Fruit fly (Drosophila melanogaster) whole organism, embryonic: ENCODE results near the gene CG6693.

Experiments
- ATbp ChIP-seq: fragments of 200-800 bp; sonication (Bioruptor generic); optimal IDR thresholded peaks from 2 replicates; lab custom pipeline; 2017; ENCODE audit warnings: missing biosample characterization, mild to moderate bottlenecking, missing genetic modification characterization, missing genetic modification reagents
- Antp ChIP-seq: fragments of 200-800 bp; sonication (Bioruptor generic); optimal IDR thresholded peaks from 3 replicates; lab custom pipeline; 2016; ENCODE audit warnings: missing biosample characterization, missing genetic modification characterization
- Atf6 ChIP-seq: fragments of 200-800 bp; sonication (Bioruptor generic); IDR thresholded peaks from 2 replicates; pipeline ENCODE4 v1.3.6; 2022; ENCODE audit warnings: missing biosample characterization, missing genetic modification characterization
- CG10543 ChIP-seq: fragments of 200-800 bp; sonication (Bioruptor generic); optimal IDR thresholded peaks from 3 replicates; lab custom pipeline; 2017; ENCODE audit warnings: missing biosample characterization, mild to moderate bottlenecking, missing genetic modification characterization, moderate library complexity
- CG11695 ChIP-seq: fragments of 200-800 bp; sonication (Bioruptor generic); IDR thresholded peaks from 3 replicates; pipeline ENCODE4 v1.3.6; 2022; ENCODE audit warnings: missing biosample characterization, missing genetic modification characterization
- CG1233 ChIP-seq: fragments of 200-800 bp; sonication (Bioruptor generic); optimal IDR thresholded peaks from 4 replicates; lab custom pipeline; 2018; ENCODE audit warnings: missing biosample characterization, mild to moderate bottlenecking, missing genetic modification characterization
- CG13424 ChIP-seq: fragments of 200-800 bp; sonication (Bioruptor generic); optimal IDR thresholded peaks from 2 replicates; lab custom pipeline; 2019; ENCODE audit warnings: missing biosample characterization, mild to moderate bottlenecking, missing genetic modification characterization, moderate library complexity
- CG14014 ChIP-seq: fragments of 200-800 bp; sonication (Bioruptor generic); IDR thresholded peaks from 2 replicates; pipeline ENCODE4 v1.3.6; 2022; ENCODE audit warnings: missing biosample characterization, missing genetic modification characterization
- CG17328 ChIP-seq: fragments of 200-800 bp; sonication (Bioruptor generic); IDR thresholded peaks from 2 replicates; pipeline ENCODE4 v1.3.6; 2022; ENCODE audit warnings: missing biosample characterization, missing genetic modification characterization
- CG17359 ChIP-seq: fragments of 200-800 bp; sonication (Bioruptor generic); optimal IDR thresholded peaks from 3 replicates; lab custom pipeline; 2018; ENCODE audit warnings: missing biosample characterization, mild to moderate bottlenecking, missing genetic modification characterization, moderate library complexity
- CG18011 ChIP-seq: fragments of 200-800 bp; sonication (Bioruptor generic); optimal IDR thresholded peaks from 2 replicates; lab custom pipeline; 2017; ENCODE audit warnings: missing biosample characterization, missing genetic modification characterization, mild to moderate bottlenecking, moderate library complexity, missing genotype
- CG2129 ChIP-seq: fragments of 200-800 bp; sonication (Bioruptor generic); IDR thresholded peaks from 2 replicates; pipeline ENCODE4 v1.3.6; 2022; ENCODE audit warnings: missing biosample characterization, missing genetic modification characterization; ENCODE audit not compliant: partially characterized antibody
- CG2712 ChIP-seq: fragments of 200-800 bp; optimal IDR thresholded peaks from 3 replicates; lab custom pipeline; 2019; ENCODE audit warnings: missing biosample characterization, mild to moderate bottlenecking, missing genetic modification characterization, moderate library complexity
- CG31365 ChIP-seq: fragments of 200-800 bp; sonication (Bioruptor generic); optimal IDR thresholded peaks from 2 replicates; lab custom pipeline; 2018; ENCODE audit warnings: missing biosample characterization, mild to moderate bottlenecking, missing genetic modification characterization
- CG31388 ChIP-seq: fragments of 200-800 bp; sonication (Bioruptor generic); optimal IDR thresholded peaks from 2 replicates; lab custom pipeline; 2016; ENCODE audit warnings: missing biosample characterization, missing genetic modification characterization
- CG33213 ChIP-seq: fragments of 200-800 bp; sonication (Bioruptor generic); optimal IDR thresholded peaks from 3 replicates; lab custom pipeline; 2016; ENCODE audit warnings: missing biosample characterization, missing genetic modification characterization
- CG3407 ChIP-seq: fragments of 200-800 bp; sonication (Bioruptor generic); optimal IDR thresholded peaks from 2 replicates; lab custom pipeline; 2018; ENCODE audit warnings: missing biosample characterization, mild to moderate bottlenecking, missing genetic modification characterization
- CG34224 ChIP-seq: fragments of 200-800 bp; sonication (Bioruptor generic); IDR thresholded peaks from 3 replicates; pipeline ENCODE4 v1.3.6; 2022; ENCODE audit warnings: missing biosample characterization, missing genetic modification characterization; ENCODE audit not compliant: partially characterized antibody
- CG4424 ChIP-seq: fragments of 200-800 bp; sonication (Bioruptor generic); optimal IDR thresholded peaks from 3 replicates; lab custom pipeline; 2016; ENCODE audit warnings: missing biosample characterization, missing genetic modification characterization
- CG4707 ChIP-seq: fragments of 200-800 bp; sonication (Bioruptor generic); optimal IDR thresholded peaks from 2 replicates; lab custom pipeline; 2018; ENCODE audit warnings: missing biosample characterization, mild to moderate bottlenecking, missing genetic modification characterization, moderate library complexity
- CG6689 ChIP-seq: fragments of 200-800 bp; sonication (Bioruptor generic); IDR thresholded peaks from 2 replicates; pipeline ENCODE4 v1.3.6; 2022; ENCODE audit warnings: missing biosample characterization, missing genetic modification characterization
- CG7928 ChIP-seq: fragments of 200-800 bp; sonication (Bioruptor generic); optimal IDR thresholded peaks from 2 replicates; lab custom pipeline; 2017; ENCODE audit warnings: missing biosample characterization, mild to moderate bottlenecking, missing genetic modification characterization
- CG7963 ChIP-seq: fragments of 200-800 bp; sonication (Bioruptor generic); IDR thresholded peaks from 3 replicates; pipeline ENCODE4 v1.3.6; 2022; ENCODE audit warnings: missing biosample characterization, missing genetic modification characterization; ENCODE audit not compliant: partially characterized antibody
- CG8290 ChIP-seq, 3 experiments: fragments of 200-800 bp; sonication (Bioruptor generic); optimal IDR thresholded peaks; 2 replicates each; lab custom pipeline; 2016 to 2019; ENCODE audit warnings: missing biosample characterization in 3 of 3, missing genetic modification characterization in 3 of 3, mild to moderate bottlenecking in 2 of 3, moderate library complexity in 1 of 3
- Dad ChIP-seq: fragments of 200-800 bp; sonication (Bioruptor generic); optimal IDR thresholded peaks from 3 replicates; lab custom pipeline; 2016; ENCODE audit warnings: missing biosample characterization, missing genetic modification characterization
- Ets65A ChIP-seq: fragments of 200-800 bp; sonication (Bioruptor generic); peaks from one replicate; lab custom pipeline; 2016; ENCODE audit warnings: missing biosample characterization, missing genetic modification characterization
- Ets97D ChIP-seq: fragments of 200-800 bp; sonication (Bioruptor generic); optimal IDR thresholded peaks from 3 replicates; lab custom pipeline; 2016; ENCODE audit warnings: missing biosample characterization, missing genetic modification characterization
- Lhr ChIP-seq: fragments of 200-800 bp; sonication (Bioruptor generic); optimal IDR thresholded peaks from 3 replicates; lab custom pipeline; 2017; ENCODE audit warnings: mild to moderate bottlenecking, missing biosample characterization, missing genetic modification reagents, missing genetic modification characterization
- NFAT ChIP-seq: fragments of 200-800 bp; sonication (Bioruptor generic); IDR thresholded peaks from 2 replicates; pipeline ENCODE4 v1.3.6; 2022; ENCODE audit warnings: missing biosample characterization, missing genetic modification characterization
- NK7.1 ChIP-seq: fragments of 200-800 bp; sonication (Bioruptor generic); optimal IDR thresholded peaks from 3 replicates; lab custom pipeline; 2016; ENCODE audit warnings: missing biosample characterization, missing genetic modification characterization
- Oaz ChIP-seq: fragments of 200-800 bp; sonication (Bioruptor generic); IDR thresholded peaks from 2 replicates; pipeline ENCODE4 v1.3.6; 2022; ENCODE audit warnings: missing biosample characterization, missing genetic modification characterization
- PHDP ChIP-seq: fragments of 200-800 bp; sonication (Bioruptor generic); optimal IDR thresholded peaks from 3 replicates; lab custom pipeline; 2018; ENCODE audit warnings: missing biosample characterization, mild to moderate bottlenecking, missing genetic modification characterization, moderate library complexity
- cas ChIP-seq: fragments of 200-800 bp; sonication (Bioruptor generic); IDR thresholded peaks from 2 replicates; pipeline ENCODE4 v1.3.6; 2022; ENCODE audit warnings: missing biosample characterization, missing genetic modification characterization
- chn ChIP-seq: fragments of 200-800 bp; sonication (Bioruptor generic); optimal IDR thresholded peaks from 2 replicates; lab custom pipeline; 2016; ENCODE audit warnings: missing biosample characterization, missing genetic modification characterization
- da ChIP-seq: fragments of 200-800 bp; sonication (Bioruptor generic); optimal IDR thresholded peaks from 2 replicates; lab custom pipeline; 2016; ENCODE audit warnings: missing biosample characterization, missing genetic modification characterization
- dmrt99B ChIP-seq: fragments of 200-800 bp; sonication (Bioruptor generic); optimal IDR thresholded peaks from 2 replicates; lab custom pipeline; 2018; ENCODE audit warnings: missing biosample characterization, mild to moderate bottlenecking, missing genetic modification characterization, moderate library complexity
- gcm ChIP-seq: fragments of 200-800 bp; sonication (Bioruptor generic); optimal IDR thresholded peaks from 2 replicates; lab custom pipeline; 2019; ENCODE audit warnings: missing biosample characterization, mild to moderate bottlenecking, missing genetic modification characterization, moderate library complexity
- lab ChIP-seq: fragments of 200-800 bp; sonication (Bioruptor generic); optimal IDR thresholded peaks from 3 replicates; lab custom pipeline; 2017; ENCODE audit warnings: missing biosample characterization, missing genetic modification characterization, mild to moderate bottlenecking, moderate library complexity, missing genetic modification reagents
- lilli ChIP-seq: fragments of 200-800 bp; sonication (Bioruptor generic); optimal IDR thresholded peaks from 3 replicates; lab custom pipeline; 2016; ENCODE audit warnings: missing biosample characterization, missing genetic modification characterization
- lov ChIP-seq, 2 experiments: fragments of 200-800 bp in 1 of 2; fragments of >200 bp in 1 of 2; sonication (Bioruptor generic) in 1 of 2; IDR thresholded peaks in 1 of 2; optimal IDR thresholded peaks in 1 of 2; 2 replicates in 1 of 2; 3 replicates in 1 of 2; pipeline versions ENCODE4 v1.3.6 to Lab custom; 2017 to 2022; ENCODE audit warnings: missing biosample characterization in 1 of 2, missing genetic modification characterization in 1 of 2
- nom ChIP-seq: fragments of 200-800 bp; sonication (Bioruptor generic); optimal IDR thresholded peaks from 2 replicates; lab custom pipeline; 2017; ENCODE audit warnings: missing biosample characterization, missing genetic modification characterization, mild to moderate bottlenecking, moderate library complexity, missing genetic modification reagents
- peb ChIP-seq: fragments of 200-800 bp; sonication (Bioruptor generic); IDR thresholded peaks from 2 replicates; pipeline ENCODE4 v1.3.6; 2022; ENCODE audit warnings: missing biosample characterization, missing genetic modification characterization
- row ChIP-seq: fragments of 200-800 bp; sonication (Bioruptor generic); IDR thresholded peaks from 3 replicates; pipeline ENCODE4 v1.3.6; 2022; ENCODE audit warnings: missing biosample characterization, missing genetic modification characterization
- sens ChIP-seq: fragments of 200-800 bp; sonication (Bioruptor generic); peaks from one replicate; lab custom pipeline; 2016; ENCODE audit warnings: missing biosample characterization, missing genetic modification characterization
- tap ChIP-seq: fragments of 200-800 bp; optimal IDR thresholded peaks from 3 replicates; lab custom pipeline; 2019; ENCODE audit warnings: missing biosample characterization, mild to moderate bottlenecking, missing genetic modification characterization, moderate library complexity
- tna ChIP-seq: fragments of 200-800 bp; sonication (Bioruptor generic); IDR thresholded peaks from 2 replicates; pipeline ENCODE4 v1.3.6; 2022; ENCODE audit warnings: missing biosample characterization, missing genetic modification characterization; ENCODE audit not compliant: partially characterized antibody
- tup ChIP-seq: fragments of 200-800 bp; sonication (Bioruptor generic); optimal IDR thresholded peaks from 2 replicates; lab custom pipeline; 2016; ENCODE audit warnings: missing biosample characterization, mild to moderate bottlenecking, missing genetic modification characterization, moderate library complexity
- z ChIP-seq: fragments of 200-800 bp; sonication (Bioruptor generic); IDR thresholded peaks from 3 replicates; pipeline ENCODE4 v1.3.6; 2022; ENCODE audit warnings: missing biosample characterization, missing genetic modification characterization
- zfh2 ChIP-seq: fragments of 200-800 bp; sonication (Bioruptor generic); optimal IDR thresholded peaks from 2 replicates; lab custom pipeline; 2016; ENCODE audit warnings: missing biosample characterization, missing genetic modification characterization

The CG6693 gene

DNA sequence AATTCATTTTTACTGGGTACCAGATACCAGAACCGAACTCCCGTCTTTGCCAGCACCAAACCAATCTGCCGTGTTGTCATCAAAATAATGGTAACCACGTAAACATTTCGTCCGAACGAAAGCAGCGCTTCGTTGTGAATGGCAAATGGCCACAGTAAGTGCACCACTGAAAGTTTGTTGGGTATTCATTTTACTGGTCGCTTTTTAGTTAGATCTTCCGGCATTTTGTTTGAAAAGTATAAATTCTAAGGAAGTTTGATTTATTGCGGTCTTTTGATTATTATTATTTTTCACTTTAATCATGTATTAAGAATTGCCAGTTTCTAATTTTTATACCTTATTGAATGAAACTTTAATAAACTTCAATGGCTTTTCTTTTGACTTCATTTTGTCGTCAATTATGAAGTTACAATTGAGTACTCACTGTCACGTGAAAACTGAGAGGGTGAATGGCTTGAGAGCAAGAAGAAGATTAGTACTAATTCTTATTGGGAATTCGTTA is 6.9 kb downstream of the CG6693 start, which contains the start of gene ZnT86D (continued):
- peak; percentile 37 for TF ChIP-seq CG4424 (GFP tag; lab: Kevin White, UChicago)
- TF ChIP-seq CG3407 (GFP tag; lab: Kevin White, UChicago) = no peak
- no peak for TF ChIP-seq CG2129 (GFP tag; lab: Robert Waterston, UW)
- no peak for TF ChIP-seq lov (optimal IDR thresholded peaks at IDR 0.05; lab: Kevin White, UChicago)
- no peak for TF ChIP-seq lov (GFP tag; IDR thresholded peaks at IDR 0.05; lab: Robert Waterston, UW)
- TF ChIP-seq chn = no peak
- no peak for TF ChIP-seq tna
- TF ChIP-seq tap = peak; percentile 43
- no peak for TF ChIP-seq CG7963 (GFP tag; lab: Robert Waterston, UW)
- peak; percentile 26 for TF ChIP-seq gcm (GFP tag; lab: Kevin White, UChicago)
- no peak for TF ChIP-seq CG11695 (GFP tag; lab: Robert Waterston, UW)
- peak; percentile 35 for TF ChIP-seq nom (GFP tag; lab: Kevin White, UChicago)
- no peak for TF ChIP-seq da (GFP tag; lab: Kevin White, UChicago)
- TF ChIP-seq Dad (GFP tag; lab: Kevin White, UChicago) = peak; percentile 19
- TF ChIP-seq CG6689 (GFP tag; lab: Robert Waterston, UW) = peak; percentile 75
- peak; percentile 49 for TF ChIP-seq Antp (GFP tag; lab: Kevin White, UChicago)
- 0 out of 2 replicates have a peak, but pooled peaks have one; percentile 12 for TF ChIP-seq CG14014 (GFP tag; lab: Robert Waterston, UW)
- TF ChIP-seq CG8290 (GFP tag; optimal IDR thresholded peaks at IDR 0.05; lab: Kevin White, UChicago) = peak; percentile 24
- peak in 1 of 2 experiments; percentile 69 for TF ChIP-seq CG8290 (tag; optimal IDR thresholded peaks at IDR 0.05; lab: Kevin White, UChicago)
- no peak for TF ChIP-seq CG17328 (GFP tag; lab: Robert Waterston, UW)
- TF ChIP-seq CG10543 (GFP tag; lab: Kevin White, UChicago) = peak; percentile 87
- TF ChIP-seq Lhr (GFP tag; lab: Kevin White, UChicago) = no peak
- peak; percentile 21 for TF ChIP-seq ATbp (GFP tag; lab: Kevin White, UChicago)
- TF ChIP-seq lilli (GFP tag; lab: Kevin White, UChicago) = peak; percentile 63
- TF ChIP-seq zfh2 = peak; percentile 72
- TF ChIP-seq cas (GFP tag; lab: Robert Waterston, UW) = no peak
- no peak for TF ChIP-seq CG4707
- TF ChIP-seq NK7.1 (GFP tag; lab: Kevin White, UChicago) = peak; percentile 39
- TF ChIP-seq CG13424 = peak; percentile 79
- TF ChIP-seq CG7928 (GFP tag; lab: Kevin White, UChicago) = no peak
- no peak; the same call in 1 of the 2 replicates for TF ChIP-seq Atf6 (GFP tag; lab: Robert Waterston, UW)
- TF ChIP-seq peb = no peak
- peak; percentile 98 for TF ChIP-seq row (GFP tag; lab: Robert Waterston, UW)
- no peak for TF ChIP-seq CG31388 (GFP tag; lab: Kevin White, UChicago)
- no peak for TF ChIP-seq CG33213 (GFP tag; lab: Kevin White, UChicago)
- no peak for TF ChIP-seq tup (GFP tag; lab: Kevin White, UChicago)
- TF ChIP-seq CG34224 (GFP tag; lab: Robert Waterston, UW) = no peak
- TF ChIP-seq z (GFP tag; lab: Robert Waterston, UW) = no peak
- peak; percentile 8 for TF ChIP-seq CG18011
- peak; percentile 78 for TF ChIP-seq CG2712
- TF ChIP-seq CG31365 = no peak
- TF ChIP-seq PHDP (tag; lab: Kevin White, UChicago) = peak; percentile 69
- TF ChIP-seq Ets97D (GFP tag; lab: Kevin White, UChicago) = peak; percentile 57
- TF ChIP-seq dmrt99B (tag; lab: Kevin White, UChicago) = peak; percentile 65
- peak; percentile 46 for TF ChIP-seq CG1233 (GFP tag; lab: Kevin White, UChicago)
- peak; percentile 97 for TF ChIP-seq Ets65A
- TF ChIP-seq sens (GFP tag; lab: Kevin White, UChicago) = peak; percentile 90
- peak; percentile 51 for TF ChIP-seq CG17359 (tag; lab: Kevin White, UChicago)
- TF ChIP-seq lab = peak; percentile 71
- TF ChIP-seq NFAT (GFP tag; lab: Robert Waterston, UW) = no peak
- TF ChIP-seq Oaz = no peak
